Fruit fly (Drosophila melanogaster) whole organism, embryonic: ENCODE data around the gene Cpr92A.
A peak's percentile ranks its signal among the peaks of the same experiment; 100 is the strongest.

Experiments
- Abd-B ChIP-seq: fragments of 200-800 bp; sonication (Bioruptor generic); optimal IDR thresholded peaks from 2 replicates; lab custom pipeline; 2018; ENCODE audit warnings: missing biosample characterization, mild to moderate bottlenecking, missing genetic modification characterization, moderate library complexity
- CG10321 ChIP-seq: fragments of 200-800 bp; sonication (Bioruptor generic); IDR thresholded peaks from 2 replicates; pipeline ENCODE4 v1.3.6; 2022; ENCODE audit warnings: missing biosample characterization, missing genetic modification characterization
- CG14860 ChIP-seq: fragments of 200-800 bp; sonication (Bioruptor generic); IDR thresholded peaks from 3 replicates; pipeline ENCODE4 v1.3.6; 2022; ENCODE audit warnings: missing biosample characterization, missing genetic modification characterization; ENCODE audit not compliant: partially characterized antibody
- CG15011 ChIP-seq: fragments of 200-800 bp; sonication (Bioruptor generic); optimal IDR thresholded peaks from 3 replicates; lab custom pipeline; 2018; ENCODE audit warnings: missing biosample characterization, mild to moderate bottlenecking, missing genetic modification characterization
- CG2199 ChIP-seq: fragments of 200-800 bp; sonication (Bioruptor generic); IDR thresholded peaks from 3 replicates; pipeline ENCODE4 v1.3.6; 2022; ENCODE audit warnings: missing biosample characterization, missing genetic modification characterization
- CG3407 ChIP-seq: fragments of 200-800 bp; sonication (Bioruptor generic); optimal IDR thresholded peaks from 2 replicates; lab custom pipeline; 2018; ENCODE audit warnings: missing biosample characterization, mild to moderate bottlenecking, missing genetic modification characterization
- CG34376 ChIP-seq: fragments of 200-800 bp; sonication (Bioruptor generic); optimal IDR thresholded peaks from 2 replicates; lab custom pipeline; 2018; ENCODE audit warnings: missing biosample characterization, mild to moderate bottlenecking, missing genetic modification characterization
- CG4404 ChIP-seq: fragments of 200-800 bp; sonication (Bioruptor generic); IDR thresholded peaks from 2 replicates; pipeline ENCODE4 v1.3.6; 2022; ENCODE audit warnings: missing biosample characterization, missing genetic modification characterization
- CG4617 ChIP-seq: fragments of 200-800 bp; sonication (Bioruptor generic); optimal IDR thresholded peaks from 3 replicates; lab custom pipeline; 2016; ENCODE audit warnings: missing biosample characterization, missing genetic modification characterization, borderline replicate concordance
- CG4820 ChIP-seq: fragments of 200-800 bp; sonication (Bioruptor generic); optimal IDR thresholded peaks from 3 replicates; lab custom pipeline; 2016; ENCODE audit warnings: missing biosample characterization, missing genetic modification characterization
- CG5953 ChIP-seq: fragments of 200-800 bp; sonication (Bioruptor generic); IDR thresholded peaks from 2 replicates; pipeline ENCODE4 v1.3.6; 2022; ENCODE audit warnings: missing biosample characterization, missing genetic modification characterization
- CG8388 ChIP-seq: fragments of 200-800 bp; sonication (Bioruptor generic); optimal IDR thresholded peaks from 2 replicates; lab custom pipeline; 2019; ENCODE audit warnings: missing biosample characterization, mild to moderate bottlenecking, missing genetic modification characterization, moderate library complexity
- CG9215 ChIP-seq: fragments of 200-800 bp; sonication (Bioruptor generic); IDR thresholded peaks from 2 replicates; pipeline ENCODE4 v1.3.6; 2022; ENCODE audit warnings: missing biosample characterization, missing genetic modification characterization
- CoRest ChIP-seq: fragments of 200-800 bp; sonication (Bioruptor generic); optimal IDR thresholded peaks from 3 replicates; lab custom pipeline; 2018; ENCODE audit warnings: missing biosample characterization, mild to moderate bottlenecking, missing genetic modification characterization, moderate library complexity
- D19B ChIP-seq: fragments of 200-800 bp; sonication (Bioruptor generic); optimal IDR thresholded peaks from 2 replicates; lab custom pipeline; 2017; ENCODE audit warnings: missing biosample characterization, mild to moderate bottlenecking, missing genetic modification characterization
- Dad ChIP-seq: fragments of 200-800 bp; sonication (Bioruptor generic); optimal IDR thresholded peaks from 3 replicates; lab custom pipeline; 2016; ENCODE audit warnings: missing biosample characterization, missing genetic modification characterization
- Dbx ChIP-seq: fragments of 200-800 bp; sonication (Bioruptor generic); IDR thresholded peaks from 3 replicates; pipeline ENCODE4 v1.3.6; 2022; ENCODE audit warnings: missing biosample characterization, missing genetic modification characterization
- Dfd ChIP-seq, 2 experiments: fragments of >200 bp; optimal IDR thresholded peaks; 2 replicates each; lab custom pipeline; 2017; ENCODE audit warnings: missing biosample characterization in 2 of 2, missing genetic modification characterization in 2 of 2
- Dp ChIP-seq: fragments of 200-800 bp; sonication (Bioruptor generic); optimal IDR thresholded peaks from 2 replicates; lab custom pipeline; 2018; ENCODE audit warnings: missing biosample characterization, mild to moderate bottlenecking, missing genetic modification characterization, moderate library complexity
- Fer2 ChIP-seq: fragments of 200-800 bp; sonication (Bioruptor generic); optimal IDR thresholded peaks from 2 replicates; lab custom pipeline; 2018; ENCODE audit warnings: missing biosample characterization, mild to moderate bottlenecking, missing genetic modification characterization, moderate library complexity
- H2.0 ChIP-seq: fragments of 200-800 bp; sonication (Bioruptor generic); IDR thresholded peaks from 2 replicates; pipeline ENCODE4 v1.3.6; 2022; ENCODE audit warnings: missing biosample characterization, missing genetic modification characterization
- Hand ChIP-seq: fragments of 200-800 bp; sonication (Bioruptor generic); optimal IDR thresholded peaks from 2 replicates; lab custom pipeline; 2017; ENCODE audit warnings: mild to moderate bottlenecking, missing biosample characterization, missing genetic modification reagents, missing genetic modification characterization
- Kr ChIP-seq: fragments of 200-800 bp; sonication (Bioruptor generic); optimal IDR thresholded peaks from 2 replicates; lab custom pipeline; 2017; ENCODE audit warnings: missing biosample characterization, mild to moderate bottlenecking, missing genetic modification characterization
- aop ChIP-seq: fragments of 200-800 bp; sonication (Bioruptor generic); IDR thresholded peaks from 2 replicates; pipeline ENCODE4 v1.3.6; 2022; ENCODE audit warnings: missing biosample characterization, missing genetic modification characterization
- ara ChIP-seq: fragments of 200-800 bp; sonication (Bioruptor generic); IDR thresholded peaks from 2 replicates; pipeline ENCODE4 v1.3.6; 2022; ENCODE audit warnings: missing biosample characterization, missing genetic modification characterization
- bbx ChIP-seq: fragments of 200-800 bp; sonication (Bioruptor generic); IDR thresholded peaks from 2 replicates; pipeline ENCODE4 v1.3.6; 2022; ENCODE audit warnings: missing biosample characterization, missing genetic modification characterization; ENCODE audit not compliant: partially characterized antibody
- bsh ChIP-seq, 2 experiments: fragments of 200-800 bp; sonication (Bioruptor generic); optimal IDR thresholded peaks; 2 replicates each; lab custom pipeline; 2017 to 2018; ENCODE audit warnings: mild to moderate bottlenecking in 2 of 2, missing biosample characterization in 2 of 2, missing genetic modification characterization in 2 of 2, moderate library complexity in 1 of 2
- chif ChIP-seq, 2 experiments: fragments of 200-800 bp; sonication (Bioruptor generic); optimal IDR thresholded peaks; 3 replicates each; lab custom pipeline; 2016; ENCODE audit warnings: missing biosample characterization in 2 of 2, missing genetic modification characterization in 2 of 2
- dimm ChIP-seq: fragments of 200-800 bp; sonication (Bioruptor generic); IDR thresholded peaks from 2 replicates; pipeline ENCODE4 v1.3.6; 2022; ENCODE audit warnings: missing biosample characterization, missing genetic modification characterization
- disco-r ChIP-seq: fragments of 200-800 bp; sonication (Bioruptor generic); optimal IDR thresholded peaks from 2 replicates; lab custom pipeline; 2016; ENCODE audit warnings: missing biosample characterization, missing genetic modification characterization
- dmrt99B ChIP-seq: fragments of 200-800 bp; sonication (Bioruptor generic); optimal IDR thresholded peaks from 2 replicates; lab custom pipeline; 2018; ENCODE audit warnings: missing biosample characterization, mild to moderate bottlenecking, missing genetic modification characterization, moderate library complexity
- emc ChIP-seq: fragments of 200-800 bp; sonication (Bioruptor generic); optimal IDR thresholded peaks from 2 replicates; lab custom pipeline; 2016; ENCODE audit warnings: missing biosample characterization, missing genetic modification characterization
- ewg ChIP-seq: fragments of 200-800 bp; sonication (Bioruptor generic); optimal IDR thresholded peaks from 3 replicates; lab custom pipeline; 2017; ENCODE audit warnings: mild to moderate bottlenecking, missing biosample characterization, missing genetic modification reagents, missing genetic modification characterization
- exex ChIP-seq: fragments of 200-800 bp; sonication (Bioruptor generic); optimal IDR thresholded peaks from 4 replicates; lab custom pipeline; 2018; ENCODE audit warnings: missing biosample characterization, mild to moderate bottlenecking, missing genetic modification characterization, moderate library complexity
- gem ChIP-seq: fragments of 200-800 bp; sonication (Bioruptor generic); optimal IDR thresholded peaks from 2 replicates; lab custom pipeline; 2019; ENCODE audit warnings: missing biosample characterization, mild to moderate bottlenecking, missing genetic modification characterization, moderate library complexity
- gt ChIP-seq: fragments of 200-800 bp; sonication (Bioruptor generic); IDR thresholded peaks from 2 replicates; pipeline ENCODE4 v1.3.6; 2022; ENCODE audit warnings: missing biosample characterization, missing genetic modification characterization
- ind ChIP-seq: fragments of 200-800 bp; sonication (Bioruptor generic); optimal IDR thresholded peaks from 3 replicates; lab custom pipeline; 2016; ENCODE audit warnings: missing biosample characterization, missing genetic modification characterization
- jigr1 ChIP-seq: fragments of 200-800 bp; sonication (Bioruptor generic); IDR thresholded peaks from 3 replicates; pipeline ENCODE4 v1.3.6; 2022; ENCODE audit warnings: missing biosample characterization, missing genetic modification characterization
- nmo ChIP-seq: fragments of 200-800 bp; sonication (Bioruptor generic); optimal IDR thresholded peaks from 2 replicates; lab custom pipeline; 2018; ENCODE audit warnings: missing biosample characterization, mild to moderate bottlenecking, missing genetic modification characterization, moderate library complexity
- nom ChIP-seq: fragments of 200-800 bp; sonication (Bioruptor generic); optimal IDR thresholded peaks from 2 replicates; lab custom pipeline; 2017; ENCODE audit warnings: missing biosample characterization, missing genetic modification characterization, mild to moderate bottlenecking, moderate library complexity, missing genetic modification reagents
- otp ChIP-seq: fragments of 200-800 bp; sonication (Bioruptor generic); IDR thresholded peaks from 3 replicates; pipeline ENCODE4, ENCODE4 v1.3.6; 2022; ENCODE audit warnings: missing biosample characterization, missing genetic modification characterization
- phol ChIP-seq: fragments of 200-800 bp; sonication (Bioruptor generic); optimal IDR thresholded peaks from 3 replicates; lab custom pipeline; 2018; ENCODE audit warnings: missing biosample characterization, mild to moderate bottlenecking, missing genetic modification characterization, moderate library complexity
- rib ChIP-seq: fragments of 200-800 bp; sonication (Bioruptor generic); IDR thresholded peaks from 2 replicates; pipeline ENCODE4 v1.3.6; 2022; ENCODE audit warnings: missing biosample characterization, missing genetic modification characterization
- sima ChIP-seq: fragments of 200-800 bp; sonication (Bioruptor generic); optimal IDR thresholded peaks from 2 replicates; lab custom pipeline; 2016; ENCODE audit warnings: missing biosample characterization, missing genetic modification characterization
- sna ChIP-seq: fragments of 200-800 bp; sonication (Bioruptor generic); IDR thresholded peaks from 2 replicates; pipeline ENCODE4 v1.3.6; 2022; ENCODE audit warnings: missing biosample characterization, missing genetic modification characterization; ENCODE audit not compliant: partially characterized antibody
- sug ChIP-seq: fragments of 200-800 bp; optimal IDR thresholded peaks from 2 replicates; lab custom pipeline; 2019; ENCODE audit warnings: missing biosample characterization, mild to moderate bottlenecking, missing genetic modification characterization, moderate library complexity
- toy ChIP-seq: fragments of 200-800 bp; sonication (Bioruptor generic); IDR thresholded peaks from 2 replicates; pipeline ENCODE4 v1.3.6; 2022; ENCODE audit warnings: missing biosample characterization, missing genetic modification characterization
- zen ChIP-seq: fragments of 200-800 bp; sonication (Bioruptor generic); optimal IDR thresholded peaks from 3 replicates; lab custom pipeline; 2018; ENCODE audit warnings: missing biosample characterization, mild to moderate bottlenecking, missing genetic modification characterization, moderate library complexity
- zfh1 ChIP-seq: fragments of 200-800 bp; sonication (Bioruptor generic); IDR thresholded peaks from 3 replicates; pipeline ENCODE4 v1.3.6; 2022; ENCODE audit warnings: missing biosample characterization, missing genetic modification characterization

Gene Cpr92A

DNA sequence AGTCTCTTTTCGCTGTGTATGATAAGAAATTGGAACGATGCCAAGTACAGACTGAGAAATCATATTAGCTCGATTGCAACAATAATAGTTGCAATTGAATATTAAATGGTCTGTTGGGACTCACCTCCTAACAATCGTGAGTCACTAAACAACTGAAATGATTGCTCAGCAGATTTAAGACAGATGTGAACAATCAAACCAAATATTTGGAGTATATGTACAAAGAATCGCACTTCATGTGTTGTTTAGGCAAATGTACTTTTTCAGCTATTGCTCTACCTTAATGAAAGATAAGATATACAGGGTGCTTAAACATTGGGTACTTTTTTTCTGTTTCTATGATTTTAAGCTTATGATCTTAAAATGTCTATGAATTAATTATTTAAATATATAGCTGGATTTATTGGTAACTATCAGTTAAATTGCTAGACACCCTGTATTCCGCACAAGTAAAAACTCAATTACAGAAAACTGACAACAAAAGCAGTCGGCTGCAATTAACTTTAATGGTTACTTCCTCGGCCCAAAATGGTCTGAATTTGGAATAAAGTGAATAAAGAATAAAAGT lies 42.8 kb upstream of the Cpr92A start (continued):
- peak; percentile 70 for TF ChIP-seq rib (GFP tag; lab: Robert Waterston, UW)
- TF ChIP-seq otp (GFP tag; lab: Robert Waterston, UW) = peak; percentile 85
- TF ChIP-seq Dp (GFP tag; lab: Kevin White, UChicago) = no peak
- 0 out of 3 replicates have a peak, but pooled peaks have one; percentile 42 for TF ChIP-seq jigr1
- no peak; the same call in 1 of the 2 replicates for TF ChIP-seq CG9215 (GFP tag; lab: Robert Waterston, UW)
- peak; percentile 44 for TF ChIP-seq nom (GFP tag; lab: Kevin White, UChicago)
- peak; percentile 89 for TF ChIP-seq H2.0 (GFP tag; lab: Robert Waterston, UW)
- TF ChIP-seq Hand (GFP tag; lab: Kevin White, UChicago) = peak; percentile 83
- TF ChIP-seq CG5953 (GFP tag; lab: Robert Waterston, UW) = peak; percentile 82
- TF ChIP-seq aop (GFP tag; lab: Robert Waterston, UW) = no peak
- peak; percentile 86 for TF ChIP-seq ara
- TF ChIP-seq Kr (GFP tag; lab: Kevin White, UChicago) = no peak
- no peak for TF ChIP-seq Dfd (GFP tag; optimal IDR thresholded peaks at IDR 0.05; lab: Kevin White, UChicago)
- peak; percentile 28 for TF ChIP-seq Dad (GFP tag; lab: Kevin White, UChicago)
- no peak for TF ChIP-seq CG4404 (GFP tag; lab: Robert Waterston, UW)
- peak; percentile 66 for TF ChIP-seq CG4820 (GFP tag; lab: Kevin White, UChicago)
- TF ChIP-seq gt (GFP tag; lab: Robert Waterston, UW) = no peak
- peak; percentile 2 to 52 for TF ChIP-seq chif (GFP tag; optimal IDR thresholded peaks at IDR 0.05; lab: Kevin White, UChicago)
- peak; percentile 49 for TF ChIP-seq ewg
- TF ChIP-seq sug = peak; percentile 69
- peak; percentile 77 for TF ChIP-seq ind (GFP tag; lab: Kevin White, UChicago)
- no peak for TF ChIP-seq Abd-B (GFP tag; lab: Kevin White, UChicago)
- TF ChIP-seq CG8388 (GFP tag; lab: Kevin White, UChicago) = peak; percentile 85
- TF ChIP-seq emc (GFP tag; lab: Kevin White, UChicago) = no peak
- TF ChIP-seq zen (tag; lab: Kevin White, UChicago) = peak; percentile 71
- TF ChIP-seq CG15011 (GFP tag; lab: Kevin White, UChicago) = peak; percentile 72
- peak; percentile 90 for TF ChIP-seq zfh1 (GFP tag; lab: Robert Waterston, UW)
- peak; percentile 61; the same call in 1 of the 2 replicates for TF ChIP-seq CG10321 (GFP tag; lab: Robert Waterston, UW)
- TF ChIP-seq sima (GFP tag; lab: Kevin White, UChicago) = peak; percentile 50
- peak; percentile 85 for TF ChIP-seq toy (GFP tag; lab: Robert Waterston, UW)
- peak in 1 of 2 experiments; percentile 92 for TF ChIP-seq bsh (GFP tag; optimal IDR thresholded peaks at IDR 0.05; lab: Kevin White, UChicago)
- TF ChIP-seq CoRest = peak; percentile 89
- TF ChIP-seq CG34376 = peak; percentile 65
- TF ChIP-seq dmrt99B (tag; lab: Kevin White, UChicago) = peak; percentile 92
- TF ChIP-seq D19B (GFP tag; lab: Kevin White, UChicago) = peak; percentile 62
- TF ChIP-seq CG14860 (GFP tag; lab: Robert Waterston, UW) = no peak
- TF ChIP-seq nmo (GFP tag; lab: Kevin White, UChicago) = peak; percentile 81
- peak; percentile 87 for TF ChIP-seq phol (tag; lab: Kevin White, UChicago)
- TF ChIP-seq CG3407 (GFP tag; lab: Kevin White, UChicago) = peak; percentile 64
- 0 out of 3 replicates have a peak, but pooled peaks have one; percentile 65 for TF ChIP-seq CG2199 (GFP tag; lab: Robert Waterston, UW)
- TF ChIP-seq sna (GFP tag; lab: Robert Waterston, UW) = no peak
- TF ChIP-seq CG4617 (GFP tag; lab: Kevin White, UChicago) = peak; percentile 6
- peak; percentile 86 for TF ChIP-seq Dbx (GFP tag; lab: Robert Waterston, UW)
- peak; percentile 66 for TF ChIP-seq exex
- peak; percentile 89 for TF ChIP-seq Fer2 (tag; lab: Kevin White, UChicago)
- no peak for TF ChIP-seq dimm (GFP tag; lab: Robert Waterston, UW)
- peak; percentile 28 for TF ChIP-seq disco-r (GFP tag; lab: Kevin White, UChicago)
- peak; percentile 92 for TF ChIP-seq gem (tag; lab: Kevin White, UChicago)
- TF ChIP-seq bbx = no peak
